Worm (Caenorhabditis elegans): ENCODE data around the gene fbxa-2.

DNA sequence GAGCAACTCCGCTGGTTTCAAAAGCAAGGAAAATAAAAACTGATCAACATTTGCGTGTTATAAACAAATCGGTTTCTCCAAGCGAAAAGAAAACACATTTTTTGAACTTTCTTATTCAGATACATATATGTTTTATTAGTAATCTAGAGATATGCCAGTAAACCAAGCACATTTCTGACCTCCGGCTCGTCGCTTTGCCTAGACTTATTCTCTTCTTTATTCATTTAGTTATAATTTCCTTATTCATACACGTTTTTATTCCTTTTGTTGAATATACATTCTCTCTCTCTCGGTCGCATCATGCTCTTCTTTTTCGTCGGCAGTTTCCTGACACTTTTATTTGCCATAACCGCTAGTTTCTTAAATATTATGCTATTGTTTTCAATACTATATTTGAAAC, 29.2 kb upstream of the fbxa-2 start, which contains the start of gene srbc-84:
- TF ChIP-seq repo-1 (tag; optimal IDR thresholded peaks at IDR 0.05) (no peak), ceh-100 (GFP tag; IDR thresholded peaks at IDR 0.05) (no peak), gei-17 (GFP tag; optimal IDR thresholded peaks at IDR 0.05) (no peak), ceh-40 (GFP tag; IDR thresholded peaks at IDR 0.05) (no peak), nhr-90 (tag; optimal IDR thresholded peaks at IDR 0.05) (no peak), nfyb-1 (GFP tag; IDR thresholded peaks at IDR 0.05) (no peak), ztf-26 (tag; optimal IDR thresholded peaks at IDR 0.05) (no peak), fkh-3 (tag; optimal IDR thresholded peaks at IDR 0.05) (no peak), F39B2.1 (GFP tag; IDR thresholded peaks at IDR 0.05) (no peak), hmg-20 (GFP tag; IDR thresholded peaks at IDR 0.05) (no peak), F10E7.11 (tag; optimal IDR thresholded peaks at IDR 0.05) (no peak), atf-7 (tag; optimal IDR thresholded peaks at IDR 0.05) (no peak), madf-8 (GFP tag; conservative IDR thresholded peaks at IDR 0.05) (no peak)
